Fruit fly (Drosophila melanogaster) whole organism, embryonic: Measurements from ENCODE around the gene CG13113.

ENCODE experiments used
- Antp ChIP-seq: fragments of 200-800 bp; sonication (Bioruptor generic); optimal IDR thresholded peaks from 3 replicates; lab custom pipeline; 2016; ENCODE audit warnings: missing biosample characterization, missing genetic modification characterization
- B-H2 ChIP-seq: fragments of 200-800 bp; sonication (Bioruptor generic); optimal IDR thresholded peaks from 2 replicates; lab custom pipeline; 2018; ENCODE audit warnings: missing biosample characterization, mild to moderate bottlenecking, missing genetic modification characterization
- Blimp-1 ChIP-seq: fragments of 200-800 bp; sonication (Bioruptor generic); optimal IDR thresholded peaks from 3 replicates; lab custom pipeline; 2018; ENCODE audit warnings: missing biosample characterization, missing genetic modification characterization, mild to moderate bottlenecking, moderate library complexity, missing genetic modification reagents
- C15 ChIP-seq: fragments of 200-800 bp; sonication (Bioruptor generic); IDR thresholded peaks from 3 replicates; pipeline ENCODE4 v1.3.6; 2022; ENCODE audit warnings: missing biosample characterization, missing genetic modification characterization
- CG10543 ChIP-seq: fragments of 200-800 bp; sonication (Bioruptor generic); optimal IDR thresholded peaks from 3 replicates; lab custom pipeline; 2017; ENCODE audit warnings: missing biosample characterization, mild to moderate bottlenecking, missing genetic modification characterization, moderate library complexity
- CG11456 ChIP-seq: fragments of 200-800 bp; sonication (Bioruptor generic); IDR thresholded peaks from 3 replicates; pipeline ENCODE4 v1.3.6; 2022; ENCODE audit warnings: missing biosample characterization, missing genetic modification characterization
- CG12299 ChIP-seq: fragments of 200-800 bp; sonication (Bioruptor generic); optimal IDR thresholded peaks from 2 replicates; lab custom pipeline; 2018; ENCODE audit warnings: missing biosample characterization, mild to moderate bottlenecking, missing genetic modification characterization
- CG1233 ChIP-seq: fragments of 200-800 bp; sonication (Bioruptor generic); optimal IDR thresholded peaks from 4 replicates; lab custom pipeline; 2018; ENCODE audit warnings: missing biosample characterization, mild to moderate bottlenecking, missing genetic modification characterization
- CG14860 ChIP-seq: fragments of 200-800 bp; sonication (Bioruptor generic); IDR thresholded peaks from 3 replicates; pipeline ENCODE4 v1.3.6; 2022; ENCODE audit warnings: missing biosample characterization, missing genetic modification characterization; ENCODE audit not compliant: partially characterized antibody
- CG16815 ChIP-seq: fragments of 200-800 bp; sonication (Bioruptor generic); optimal IDR thresholded peaks from 3 replicates; lab custom pipeline; 2017; ENCODE audit warnings: missing biosample characterization, mild to moderate bottlenecking, missing genetic modification characterization
- CG2120 ChIP-seq: fragments of 200-800 bp; sonication (Bioruptor generic); optimal IDR thresholded peaks from 3 replicates; lab custom pipeline; 2016; ENCODE audit warnings: missing biosample characterization, missing genetic modification characterization
- CG2202 ChIP-seq: fragments of 200-800 bp; sonication (Bioruptor generic); optimal IDR thresholded peaks from 2 replicates; lab custom pipeline; 2018; ENCODE audit warnings: missing biosample characterization, mild to moderate bottlenecking, missing genetic modification characterization
- CG2678 ChIP-seq: fragments of 200-800 bp; sonication (Bioruptor generic); optimal IDR thresholded peaks from 3 replicates; lab custom pipeline; 2019; ENCODE audit warnings: missing biosample characterization, mild to moderate bottlenecking, missing genetic modification characterization, moderate library complexity
- CG2889 ChIP-seq: fragments of 200-800 bp; sonication (Bioruptor generic); IDR thresholded peaks from 3 replicates; pipeline ENCODE4 v1.3.6; 2022; ENCODE audit warnings: missing biosample characterization, missing genetic modification characterization
- CG30431 ChIP-seq: fragments of 200-800 bp; sonication (Bioruptor generic); optimal IDR thresholded peaks from 2 replicates; lab custom pipeline; 2017; ENCODE audit warnings: missing biosample characterization, missing genetic modification characterization
- CG32532 ChIP-seq: fragments of 200-800 bp; sonication (Bioruptor generic); IDR thresholded peaks from 2 replicates; pipeline ENCODE4 v1.3.6; 2022; ENCODE audit warnings: missing biosample characterization, missing genetic modification characterization
- CG3726 ChIP-seq: fragments of 200-800 bp; sonication (Bioruptor generic); IDR thresholded peaks from 3 replicates; pipeline ENCODE4, ENCODE4 v1.3.6; 2022; ENCODE audit warnings: missing biosample characterization, missing genetic modification characterization
- CG3838 ChIP-seq: fragments of 200-800 bp; sonication (Bioruptor generic); optimal IDR thresholded peaks from 3 replicates; lab custom pipeline; 2016; ENCODE audit warnings: missing biosample characterization, missing genetic modification characterization
- CG3847 ChIP-seq: fragments of 200-800 bp; sonication (Bioruptor generic); IDR thresholded peaks from 2 replicates; pipeline ENCODE4 v1.3.6; 2022; ENCODE audit warnings: missing biosample characterization, missing genetic modification characterization
- CG3995 ChIP-seq: fragments of 200-800 bp; sonication (Bioruptor generic); optimal IDR thresholded peaks from 3 replicates; lab custom pipeline; 2016; ENCODE audit warnings: missing biosample characterization, missing genetic modification characterization
- CG6683 ChIP-seq: fragments of 200-800 bp; sonication (Bioruptor generic); optimal IDR thresholded peaks from 2 replicates; lab custom pipeline; 2017; ENCODE audit warnings: missing biosample characterization, mild to moderate bottlenecking, missing genetic modification characterization, missing genetic modification reagents
- Dek ChIP-seq: fragments of 200-800 bp; sonication (Bioruptor generic); optimal IDR thresholded peaks from 3 replicates; lab custom pipeline; 2019; ENCODE audit warnings: missing biosample characterization, mild to moderate bottlenecking, missing genetic modification characterization, moderate library complexity
- HLH3B ChIP-seq: fragments of 200-800 bp; sonication (Bioruptor generic); IDR thresholded peaks from 2 replicates; pipeline ENCODE4 v1.3.6; 2022; ENCODE audit warnings: missing biosample characterization, missing genetic modification characterization
- MBD-R2 ChIP-seq: fragments of 200-800 bp; sonication (Bioruptor generic); IDR thresholded peaks from 2 replicates; pipeline ENCODE4 v1.3.6; 2022; ENCODE audit warnings: missing biosample characterization, missing genetic modification characterization
- Med ChIP-seq: fragments of 200-800 bp; sonication (Bioruptor generic); peaks from one replicate; lab custom pipeline; 2016; ENCODE audit warnings: missing biosample characterization, missing genetic modification characterization, mild to moderate bottlenecking, inconsistent platforms, moderate library complexity
- Pdp1 ChIP-seq, 2 experiments: fragments of 200-800 bp; sonication (Bioruptor generic); optimal IDR thresholded peaks; 3 replicates each; lab custom pipeline; 2016; ENCODE audit warnings: missing biosample characterization in 2 of 2, missing genetic modification characterization in 2 of 2, mild to moderate bottlenecking in 1 of 2, moderate library complexity in 1 of 2
- Xrp1 ChIP-seq: fragments of 200-800 bp; sonication (Bioruptor generic); IDR thresholded peaks from 2 replicates; pipeline ENCODE4 v1.3.6; 2022; ENCODE audit warnings: missing biosample characterization, missing genetic modification characterization
- ase ChIP-seq: fragments of 200-800 bp; sonication (Bioruptor generic); IDR thresholded peaks from 3 replicates; pipeline ENCODE4 v1.3.6; 2022; ENCODE audit warnings: missing biosample characterization, missing genetic modification characterization
- chm ChIP-seq: fragments of 200-800 bp; sonication (Bioruptor generic); IDR thresholded peaks from 2 replicates; pipeline ENCODE4 v1.3.6; 2022; ENCODE audit warnings: missing biosample characterization, missing genetic modification characterization
- crc ChIP-seq: fragments of 200-800 bp; sonication (Bioruptor generic); optimal IDR thresholded peaks from 2 replicates; lab custom pipeline; 2016; ENCODE audit warnings: missing biosample characterization, missing genetic modification characterization
- crol ChIP-seq: fragments of 200-800 bp; sonication (Bioruptor generic); IDR thresholded peaks from 2 replicates; pipeline ENCODE4 v1.3.6; 2022; ENCODE audit warnings: missing biosample characterization, missing genetic modification characterization
- ems ChIP-seq: fragments of 200-800 bp; sonication (Bioruptor generic); optimal IDR thresholded peaks from 3 replicates; lab custom pipeline; 2016; ENCODE audit warnings: missing biosample characterization, missing genetic modification characterization
- esg ChIP-seq: fragments of 200-800 bp; sonication (Bioruptor generic); conservative IDR thresholded peaks from 2 replicates; pipeline ENCODE4 v1.3.6; 2022; ENCODE audit warnings: missing biosample characterization, missing genetic modification characterization
- gcm ChIP-seq: fragments of 200-800 bp; sonication (Bioruptor generic); optimal IDR thresholded peaks from 2 replicates; lab custom pipeline; 2019; ENCODE audit warnings: missing biosample characterization, mild to moderate bottlenecking, missing genetic modification characterization, moderate library complexity
- grn ChIP-seq: fragments of 200-800 bp; sonication (Bioruptor generic); optimal IDR thresholded peaks from 3 replicates; lab custom pipeline; 2017; ENCODE audit warnings: missing biosample characterization, missing genetic modification characterization
- jigr1 ChIP-seq: fragments of 200-800 bp; sonication (Bioruptor generic); IDR thresholded peaks from 3 replicates; pipeline ENCODE4 v1.3.6; 2022; ENCODE audit warnings: missing biosample characterization, missing genetic modification characterization
- knrl ChIP-seq: fragments of 200-800 bp; sonication (Bioruptor generic); IDR thresholded peaks from 3 replicates; pipeline ENCODE4 v1.3.6; 2022; ENCODE audit warnings: missing biosample characterization, missing genetic modification characterization; ENCODE audit not compliant: partially characterized antibody
- lola ChIP-seq, 3 experiments: fragments of >200 bp in 2 of 3; fragments of 200-800 bp in 1 of 3; sonication (Bioruptor generic) in 1 of 3; optimal IDR thresholded peaks; 2 replicates each; lab custom pipeline; 2017 to 2019; ENCODE audit warnings: missing biosample characterization in 3 of 3, missing genetic modification characterization in 3 of 3, mild to moderate bottlenecking in 1 of 3, moderate library complexity in 1 of 3
- nerfin-2 ChIP-seq: fragments of 200-800 bp; sonication (Bioruptor generic); IDR thresholded peaks from 2 replicates; pipeline ENCODE4 v1.3.6; 2022; ENCODE audit warnings: missing biosample characterization, missing genetic modification characterization; ENCODE audit not compliant: partially characterized antibody
- nmo ChIP-seq: fragments of 200-800 bp; sonication (Bioruptor generic); optimal IDR thresholded peaks from 2 replicates; lab custom pipeline; 2018; ENCODE audit warnings: missing biosample characterization, mild to moderate bottlenecking, missing genetic modification characterization, moderate library complexity
- pita ChIP-seq: fragments of 200-800 bp; sonication (Bioruptor generic); optimal IDR thresholded peaks from 2 replicates; lab custom pipeline; 2017; ENCODE audit warnings: missing biosample characterization, mild to moderate bottlenecking, missing genetic modification characterization
- pnt ChIP-seq: fragments of 200-800 bp; sonication (Bioruptor generic); optimal IDR thresholded peaks from 3 replicates; lab custom pipeline; 2016; ENCODE audit warnings: missing biosample characterization, missing genetic modification characterization
- psq ChIP-seq: fragments of 200-800 bp; sonication (Bioruptor generic); optimal IDR thresholded peaks from 2 replicates; lab custom pipeline; 2017; ENCODE audit warnings: missing biosample characterization, missing genetic modification characterization
- rib ChIP-seq: fragments of 200-800 bp; sonication (Bioruptor generic); IDR thresholded peaks from 2 replicates; pipeline ENCODE4 v1.3.6; 2022; ENCODE audit warnings: missing biosample characterization, missing genetic modification characterization
- seq ChIP-seq: fragments of 200-800 bp; sonication (Bioruptor generic); IDR thresholded peaks from 2 replicates; pipeline ENCODE4 v1.3.6; 2022; ENCODE audit warnings: missing biosample characterization, missing genetic modification characterization
- shn ChIP-seq: fragments of 200-800 bp; sonication (Bioruptor generic); optimal IDR thresholded peaks from 3 replicates; lab custom pipeline; 2016; ENCODE audit warnings: missing biosample characterization, missing genetic modification characterization
- sna ChIP-seq: fragments of 200-800 bp; sonication (Bioruptor generic); IDR thresholded peaks from 2 replicates; pipeline ENCODE4 v1.3.6; 2022; ENCODE audit warnings: missing biosample characterization, missing genetic modification characterization; ENCODE audit not compliant: partially characterized antibody
- sug ChIP-seq: fragments of 200-800 bp; optimal IDR thresholded peaks from 2 replicates; lab custom pipeline; 2019; ENCODE audit warnings: missing biosample characterization, mild to moderate bottlenecking, missing genetic modification characterization, moderate library complexity
- tup ChIP-seq: fragments of 200-800 bp; sonication (Bioruptor generic); optimal IDR thresholded peaks from 2 replicates; lab custom pipeline; 2016; ENCODE audit warnings: missing biosample characterization, mild to moderate bottlenecking, missing genetic modification characterization, moderate library complexity
- vnd ChIP-seq: fragments of 200-800 bp; sonication (Bioruptor generic); IDR thresholded peaks from 3 replicates; pipeline ENCODE4 v1.3.6; 2022; ENCODE audit warnings: missing biosample characterization, missing genetic modification characterization; ENCODE audit not compliant: partially characterized antibody

The CG13113 gene

dm6 chr2L:9567398-9567856 lies 23.5 kb downstream of the CG13113 start (continued):
- peak; percentile 99 for TF ChIP-seq CG1233 (GFP tag; lab: Kevin White, UChicago)
- TF ChIP-seq Antp (GFP tag; lab: Kevin White, UChicago) = peak; percentile 86
- peak; percentile 98 for TF ChIP-seq CG11456 (GFP tag; lab: Robert Waterston, UW)
- TF ChIP-seq CG14860 (GFP tag; lab: Robert Waterston, UW) = no peak
- peak; percentile 99 for TF ChIP-seq gcm
- peak; percentile 87 for TF ChIP-seq rib
- TF ChIP-seq C15 (GFP tag; lab: Robert Waterston, UW) = peak; percentile 95
- peak; percentile 93 for TF ChIP-seq grn (GFP tag; lab: Kevin White, UChicago)
- peak; percentile 100 for TF ChIP-seq B-H2
- peak; percentile 83; the same call in 2 of the 3 replicates for TF ChIP-seq CG3726 (GFP tag; lab: Robert Waterston, UW)
- peak; percentile 96 for TF ChIP-seq crc
- peak; percentile 98 for TF ChIP-seq CG6683 (GFP tag; lab: Kevin White, UChicago)
- TF ChIP-seq CG2202 = peak; percentile 94
- TF ChIP-seq chm = peak; percentile 99
- peak; percentile 89 for TF ChIP-seq psq (GFP tag; lab: Kevin White, UChicago)
- TF ChIP-seq sug (tag; lab: Kevin White, UChicago) = peak; percentile 97
- no peak; the same call in 1 of the 2 replicates for TF ChIP-seq sna (GFP tag; lab: Robert Waterston, UW)
- peak; percentile 71 for TF ChIP-seq crol
- peak; percentile 90 for TF ChIP-seq CG30431 (GFP tag; lab: Kevin White, UChicago)
- TF ChIP-seq CG16815 (GFP tag; lab: Kevin White, UChicago) = no peak
- TF ChIP-seq knrl = no peak
- TF ChIP-seq CG10543 (GFP tag; lab: Kevin White, UChicago) = peak; percentile 99
- no peak for TF ChIP-seq nerfin-2
- peak; percentile 95 for TF ChIP-seq ems (GFP tag; lab: Kevin White, UChicago)
- TF ChIP-seq seq (GFP tag; lab: Robert Waterston, UW) = peak; percentile 98
- peak; percentile 97 for TF ChIP-seq Dek (tag; lab: Kevin White, UChicago)
- peak; percentile 37 for TF ChIP-seq pnt (GFP tag; lab: Kevin White, UChicago)
- TF ChIP-seq CG2889 (GFP tag; lab: Robert Waterston, UW) = peak; percentile 63; the same call in 2 of the 3 replicates
- peak; percentile 96 for TF ChIP-seq ase
- TF ChIP-seq CG3995 (GFP tag; lab: Kevin White, UChicago) = peak; percentile 81
- peak; percentile 100 for TF ChIP-seq CG3838
- TF ChIP-seq pita (GFP tag; lab: Kevin White, UChicago) = no peak
- TF ChIP-seq vnd (GFP tag; lab: Robert Waterston, UW) = no peak
- peak; percentile 64 for TF ChIP-seq esg (GFP tag; lab: Robert Waterston, UW)
- peak; percentile 84 for TF ChIP-seq MBD-R2 (GFP tag; lab: Robert Waterston, UW)
- peak; percentile 95 for TF ChIP-seq HLH3B
- peak in 1 of 3 experiments; percentile 65 for TF ChIP-seq lola (GFP tag; optimal IDR thresholded peaks at IDR 0.05; lab: Kevin White, UChicago)
- peak; percentile 95 for TF ChIP-seq Blimp-1 (GFP tag; lab: Kevin White, UChicago)
- peak; percentile 90 to 92 for TF ChIP-seq Pdp1 (GFP tag; optimal IDR thresholded peaks at IDR 0.05; lab: Kevin White, UChicago)
- TF ChIP-seq Med (GFP tag; lab: Kevin White, UChicago) = peak; percentile 100
- TF ChIP-seq CG12299 = peak; percentile 99
- peak; percentile 82 for TF ChIP-seq CG2120 (GFP tag; lab: Kevin White, UChicago)
- no peak for TF ChIP-seq jigr1
- peak; percentile 95 for TF ChIP-seq CG2678 (tag; lab: Kevin White, UChicago)
- peak; percentile 98 for TF ChIP-seq CG32532 (GFP tag; lab: Robert Waterston, UW)
- peak; percentile 90 for TF ChIP-seq nmo (GFP tag; lab: Kevin White, UChicago)
- TF ChIP-seq CG3847 (GFP tag; lab: Robert Waterston, UW) = peak; percentile 90
- peak; percentile 94 for TF ChIP-seq tup (GFP tag; lab: Kevin White, UChicago)
- TF ChIP-seq Xrp1 = peak; percentile 65; the same call in 1 of the 2 replicates
- TF ChIP-seq shn (GFP tag; lab: Kevin White, UChicago) = peak; percentile 91
